Fruit fly (Drosophila melanogaster) whole organism, embryonic: ENCODE measurements around the gene Sema5c.

Experiments used
- Atf6 ChIP-seq: fragments of 200-800 bp; sonication (Bioruptor generic); IDR thresholded peaks from 2 replicates; pipeline ENCODE4 v1.3.6; 2022; ENCODE audit warnings: missing biosample characterization, missing genetic modification characterization
- Bdp1 ChIP-seq: fragments of 200-800 bp; sonication (Bioruptor generic); optimal IDR thresholded peaks from 3 replicates; lab custom pipeline; 2016; ENCODE audit warnings: missing biosample characterization, missing genetic modification characterization
- CG10147 ChIP-seq: fragments of 200-800 bp; sonication (Bioruptor generic); optimal IDR thresholded peaks from 2 replicates; lab custom pipeline; 2019; ENCODE audit warnings: missing biosample characterization, mild to moderate bottlenecking, missing genetic modification characterization, moderate library complexity
- CG11560 ChIP-seq: fragments of 200-800 bp; sonication (Bioruptor generic); IDR thresholded peaks from 3 replicates; pipeline ENCODE4 v1.3.6; 2022; ENCODE audit warnings: missing biosample characterization, missing genetic modification characterization
- CG12299 ChIP-seq: fragments of 200-800 bp; sonication (Bioruptor generic); optimal IDR thresholded peaks from 2 replicates; lab custom pipeline; 2018; ENCODE audit warnings: missing biosample characterization, mild to moderate bottlenecking, missing genetic modification characterization
- CG13624 ChIP-seq: fragments of 200-800 bp; sonication (Bioruptor generic); optimal IDR thresholded peaks from 2 replicates; lab custom pipeline; 2016; ENCODE audit warnings: missing biosample characterization, missing genetic modification characterization
- CG15696 ChIP-seq: fragments of 200-800 bp; sonication (Bioruptor generic); optimal IDR thresholded peaks from 2 replicates; lab custom pipeline; 2019; ENCODE audit warnings: missing biosample characterization, mild to moderate bottlenecking, missing genetic modification characterization, moderate library complexity
- CG16863 ChIP-seq: fragments of 200-800 bp; sonication (Bioruptor generic); optimal IDR thresholded peaks from 3 replicates; lab custom pipeline; 2016; ENCODE audit warnings: missing biosample characterization, missing genetic modification characterization
- CG18476 ChIP-seq: fragments of 200-800 bp; sonication (Bioruptor generic); optimal IDR thresholded peaks from 2 replicates; lab custom pipeline; 2016; ENCODE audit warnings: missing biosample characterization, mild to moderate bottlenecking, missing genetic modification characterization
- CG18764 ChIP-seq: fragments of 200-800 bp; sonication (Bioruptor generic); optimal IDR thresholded peaks from 3 replicates; lab custom pipeline; 2016; ENCODE audit warnings: missing biosample characterization, missing genetic modification characterization
- CG3163 ChIP-seq: fragments of 200-800 bp; sonication (Bioruptor generic); optimal IDR thresholded peaks from 3 replicates; lab custom pipeline; 2016; ENCODE audit warnings: missing biosample characterization, missing genetic modification characterization
- CG4404 ChIP-seq: fragments of 200-800 bp; sonication (Bioruptor generic); IDR thresholded peaks from 2 replicates; pipeline ENCODE4 v1.3.6; 2022; ENCODE audit warnings: missing biosample characterization, missing genetic modification characterization
- CG8089 ChIP-seq: fragments of 200-800 bp; sonication (Bioruptor generic); optimal IDR thresholded peaks from 3 replicates; lab custom pipeline; 2016; ENCODE audit warnings: missing biosample characterization, missing genetic modification characterization
- CG9932 ChIP-seq: fragments of 200-800 bp; sonication (Bioruptor generic); IDR thresholded peaks from 2 replicates; pipeline ENCODE4 v1.3.6; 2022; ENCODE audit warnings: missing biosample characterization, missing genetic modification characterization
- CrebB ChIP-seq: fragments of 200-800 bp; sonication (Bioruptor generic); optimal IDR thresholded peaks from 3 replicates; lab custom pipeline; 2018; ENCODE audit warnings: missing biosample characterization, mild to moderate bottlenecking, missing genetic modification characterization
- Dad ChIP-seq: fragments of 200-800 bp; sonication (Bioruptor generic); optimal IDR thresholded peaks from 3 replicates; lab custom pipeline; 2016; ENCODE audit warnings: missing biosample characterization, missing genetic modification characterization
- Drgx ChIP-seq: fragments of 200-800 bp; sonication (Bioruptor generic); IDR thresholded peaks from 2 replicates; pipeline ENCODE4 v1.3.6; 2022; ENCODE audit warnings: missing biosample characterization, missing genetic modification characterization
- GATAe ChIP-seq: fragments of 200-800 bp; sonication (Bioruptor generic); conservative IDR thresholded peaks from 2 replicates; pipeline ENCODE4 v1.3.6; 2022; ENCODE audit warnings: missing biosample characterization, missing genetic modification characterization
- Hey ChIP-seq: fragments of 200-800 bp; sonication (Bioruptor generic); optimal IDR thresholded peaks from 3 replicates; lab custom pipeline; 2018; ENCODE audit warnings: missing biosample characterization, mild to moderate bottlenecking, missing genetic modification characterization
- Med ChIP-seq: fragments of 200-800 bp; sonication (Bioruptor generic); peaks from one replicate; lab custom pipeline; 2016; ENCODE audit warnings: missing biosample characterization, missing genetic modification characterization, mild to moderate bottlenecking, inconsistent platforms, moderate library complexity
- Ptx1 ChIP-seq: fragments of 200-800 bp; sonication (Bioruptor generic); IDR thresholded peaks from 2 replicates; pipeline ENCODE4 v1.3.6; 2022; ENCODE audit warnings: missing biosample characterization, missing genetic modification characterization
- Ravus ChIP-seq: fragments of 200-800 bp; sonication (Bioruptor generic); IDR thresholded peaks from 2 replicates; pipeline ENCODE4 v1.3.6; 2022; ENCODE audit warnings: missing biosample characterization, missing genetic modification characterization
- Spps ChIP-seq: fragments of 200-800 bp; sonication (Bioruptor generic); optimal IDR thresholded peaks from 2 replicates; lab custom pipeline; 2018; ENCODE audit warnings: missing biosample characterization, mild to moderate bottlenecking, missing genetic modification characterization
- YL-1 ChIP-seq: fragments of 200-800 bp; sonication (Bioruptor generic); optimal IDR thresholded peaks from 3 replicates; lab custom pipeline; 2017; ENCODE audit warnings: missing biosample characterization, mild to moderate bottlenecking, missing genetic modification characterization
- ara ChIP-seq: fragments of 200-800 bp; sonication (Bioruptor generic); IDR thresholded peaks from 2 replicates; pipeline ENCODE4 v1.3.6; 2022; ENCODE audit warnings: missing biosample characterization, missing genetic modification characterization
- bsh ChIP-seq, 2 experiments: fragments of 200-800 bp; sonication (Bioruptor generic); optimal IDR thresholded peaks; 2 replicates each; lab custom pipeline; 2017 to 2018; ENCODE audit warnings: mild to moderate bottlenecking in 2 of 2, missing biosample characterization in 2 of 2, missing genetic modification characterization in 2 of 2, moderate library complexity in 1 of 2
- crc ChIP-seq: fragments of 200-800 bp; sonication (Bioruptor generic); optimal IDR thresholded peaks from 2 replicates; lab custom pipeline; 2016; ENCODE audit warnings: missing biosample characterization, missing genetic modification characterization
- crol ChIP-seq: fragments of 200-800 bp; sonication (Bioruptor generic); IDR thresholded peaks from 2 replicates; pipeline ENCODE4 v1.3.6; 2022; ENCODE audit warnings: missing biosample characterization, missing genetic modification characterization
- dmrt11E ChIP-seq: fragments of 200-800 bp; sonication (Bioruptor generic); optimal IDR thresholded peaks from 3 replicates; lab custom pipeline; 2018; ENCODE audit warnings: missing biosample characterization, mild to moderate bottlenecking, missing genetic modification characterization, moderate library complexity
- exex ChIP-seq: fragments of 200-800 bp; sonication (Bioruptor generic); optimal IDR thresholded peaks from 4 replicates; lab custom pipeline; 2018; ENCODE audit warnings: missing biosample characterization, mild to moderate bottlenecking, missing genetic modification characterization, moderate library complexity
- ftz-f1 ChIP-seq: fragments of 200-800 bp; sonication (Bioruptor generic); optimal IDR thresholded peaks from 2 replicates; lab custom pipeline; 2016; ENCODE audit warnings: missing biosample characterization, missing genetic modification characterization
- grn ChIP-seq: fragments of 200-800 bp; sonication (Bioruptor generic); optimal IDR thresholded peaks from 3 replicates; lab custom pipeline; 2017; ENCODE audit warnings: missing biosample characterization, missing genetic modification characterization
- klu ChIP-seq: fragments of 200-800 bp; sonication (Bioruptor generic); IDR thresholded peaks from 2 replicates; pipeline ENCODE4 v1.3.6; 2022; ENCODE audit warnings: missing biosample characterization, missing genetic modification characterization
- kni ChIP-seq: fragments of 200-800 bp; sonication (Bioruptor generic); optimal IDR thresholded peaks from 3 replicates; lab custom pipeline; 2017; ENCODE audit warnings: mild to moderate bottlenecking, missing biosample characterization, missing genetic modification reagents, missing genetic modification characterization
- lov ChIP-seq, 2 experiments: fragments of 200-800 bp in 1 of 2; fragments of >200 bp in 1 of 2; sonication (Bioruptor generic) in 1 of 2; IDR thresholded peaks in 1 of 2; optimal IDR thresholded peaks in 1 of 2; 2 replicates in 1 of 2; 3 replicates in 1 of 2; pipeline versions ENCODE4 v1.3.6 to Lab custom; 2017 to 2022; ENCODE audit warnings: missing biosample characterization in 1 of 2, missing genetic modification characterization in 1 of 2
- mirr ChIP-seq: fragments of 200-800 bp; sonication (Bioruptor generic); optimal IDR thresholded peaks from 3 replicates; lab custom pipeline; 2018; ENCODE audit warnings: missing biosample characterization, mild to moderate bottlenecking, missing genetic modification characterization
- nerfin-1 ChIP-seq: fragments of 200-800 bp; sonication (Bioruptor generic); optimal IDR thresholded peaks from 3 replicates; lab custom pipeline; 2019; ENCODE audit warnings: missing biosample characterization, mild to moderate bottlenecking, missing genetic modification characterization, moderate library complexity
- pita ChIP-seq: fragments of 200-800 bp; sonication (Bioruptor generic); optimal IDR thresholded peaks from 2 replicates; lab custom pipeline; 2017; ENCODE audit warnings: missing biosample characterization, mild to moderate bottlenecking, missing genetic modification characterization
- pros ChIP-seq: fragments of 200-800 bp; sonication (Bioruptor generic); optimal IDR thresholded peaks from 3 replicates; lab custom pipeline; 2019; ENCODE audit warnings: missing biosample characterization, mild to moderate bottlenecking, missing genetic modification characterization, moderate library complexity
- salm ChIP-seq: fragments of 200-800 bp; sonication (Bioruptor generic); optimal IDR thresholded peaks from 2 replicates; lab custom pipeline; 2018; ENCODE audit warnings: missing biosample characterization, mild to moderate bottlenecking, missing genetic modification characterization
- sd ChIP-seq: fragments of 200-800 bp; sonication (Bioruptor generic); optimal IDR thresholded peaks from 3 replicates; lab custom pipeline; 2018; ENCODE audit warnings: missing biosample characterization, mild to moderate bottlenecking, missing genetic modification characterization, moderate library complexity
- sens ChIP-seq: fragments of 200-800 bp; sonication (Bioruptor generic); peaks from one replicate; lab custom pipeline; 2016; ENCODE audit warnings: missing biosample characterization, missing genetic modification characterization
- sob ChIP-seq: fragments of 200-800 bp; sonication (Bioruptor generic); IDR thresholded peaks from 2 replicates; pipeline ENCODE4 v1.3.6; 2022; ENCODE audit warnings: missing biosample characterization, missing genetic modification characterization
- ssp ChIP-seq: fragments of 200-800 bp; sonication (Bioruptor generic); IDR thresholded peaks from 2 replicates; pipeline ENCODE4 v1.3.6; 2022; ENCODE audit warnings: missing biosample characterization, missing genetic modification characterization
- tap ChIP-seq: fragments of 200-800 bp; optimal IDR thresholded peaks from 3 replicates; lab custom pipeline; 2019; ENCODE audit warnings: missing biosample characterization, mild to moderate bottlenecking, missing genetic modification characterization, moderate library complexity
- z ChIP-seq: fragments of 200-800 bp; sonication (Bioruptor generic); IDR thresholded peaks from 3 replicates; pipeline ENCODE4 v1.3.6; 2022; ENCODE audit warnings: missing biosample characterization, missing genetic modification characterization

Gene Sema5c

dm6 chr3L:12076312-12076711 is 5.3 kb downstream of the Sema5c start (continued):
- TF ChIP-seq nerfin-1 = no peak
- no peak for TF ChIP-seq salm (tag; lab: Kevin White, UChicago)
- TF ChIP-seq CG18764 (GFP tag; lab: Kevin White, UChicago) = no peak
- no peak for TF ChIP-seq Ravus (GFP tag; lab: Robert Waterston, UW)
- no peak for TF ChIP-seq CG16863 (GFP tag; lab: Kevin White, UChicago)
- TF ChIP-seq z = no peak
- no peak for TF ChIP-seq kni
- no peak for TF ChIP-seq CG18476 (GFP tag; lab: Kevin White, UChicago)
- 0 out of 2 replicates have a peak, but pooled peaks have one; percentile 26 for TF ChIP-seq Atf6

dm6 chr3L:12074952-12075351 is 6.7 kb downstream of the Sema5c start:
- no peak for TF ChIP-seq Bdp1
- TF ChIP-seq Drgx (GFP tag; lab: Robert Waterston, UW) = no peak
- TF ChIP-seq sd (tag; lab: Kevin White, UChicago) = peak; percentile 50
- no peak for TF ChIP-seq CG10147 (GFP tag; lab: Kevin White, UChicago)
- no peak for TF ChIP-seq CG13624
- TF ChIP-seq crol (GFP tag; lab: Robert Waterston, UW) = peak; percentile 62
- peak; percentile 5 for TF ChIP-seq Med (GFP tag; lab: Kevin White, UChicago)
- no peak for TF ChIP-seq CG12299
- no peak for TF ChIP-seq CG3163
- peak; percentile 37 for TF ChIP-seq grn (GFP tag; lab: Kevin White, UChicago)
- peak; percentile 59 for TF ChIP-seq ftz-f1 (GFP tag; lab: Kevin White, UChicago)
- TF ChIP-seq sens = peak; percentile 57
- TF ChIP-seq YL-1 (GFP tag; lab: Kevin White, UChicago) = no peak
- no peak for TF ChIP-seq Hey (tag; lab: Kevin White, UChicago)
- no peak for TF ChIP-seq crc (GFP tag; lab: Kevin White, UChicago)

- TF ChIP-seq CG11560 (tag; lab: Robert Waterston, UW) (no peak), CrebB (tag; lab: Kevin White, UChicago) (no peak), pita (no peak), sob (GFP tag; lab: Robert Waterston, UW) (no peak), CG9932 (GFP tag; lab: Robert Waterston, UW) (no peak), CG15696 (tag; lab: Kevin White, UChicago) (peak; percentile 18), sens (peak; percentile 55), lov (optimal IDR thresholded peaks at IDR 0.05; lab: Kevin White, UChicago) (no peak), lov (GFP tag; IDR thresholded peaks at IDR 0.05; lab: Robert Waterston, UW) (no peak), exex (peak; percentile 71), Dad (GFP tag; lab: Kevin White, UChicago) (no peak)
Measured at dm6 chr3L:12073861-12074633, 7.6 kb downstream of the Sema5c start.

- TF ChIP-seq Spps (tag; lab: Kevin White, UChicago) (no peak), bsh (GFP tag; optimal IDR thresholded peaks at IDR 0.05; lab: Kevin White, UChicago) (peak; percentile 14 to 26), tap (tag; lab: Kevin White, UChicago) (no peak), klu (GFP tag; lab: Robert Waterston, UW) (no peak), Ptx1 (peak; percentile 25; the same call in 1 of the 2 replicates), mirr (GFP tag; lab: Kevin White, UChicago) (no peak), Atf6 (no peak), dmrt11E (peak; percentile 26), ssp (GFP tag; lab: Robert Waterston, UW) (peak; percentile 28; the same call in 1 of the 2 replicates), GATAe (GFP tag; lab: Robert Waterston, UW) (no peak), CG8089 (GFP tag; lab: Kevin White, UChicago) (no peak), CG4404 (GFP tag; lab: Robert Waterston, UW) (0 out of 2 replicates have a peak, but pooled peaks have one; percentile 6), pros (GFP tag; lab: Kevin White, UChicago) (no peak), ara (GFP tag; lab: Robert Waterston, UW) (0 out of 2 replicates have a peak, but pooled peaks have one; percentile 32)
Measured at dm6 chr3L:12073076-12073475, 8.6 kb downstream of the Sema5c start.
